Worm (Caenorhabditis elegans) whole organism, young adult: Measurements from ENCODE around the gene T28D6.7.

Source experiments
- Y56A3A.18 ChIP-seq: fragments of 200-800 bp; sonication (Bioruptor generic); IDR thresholded peaks from 2 replicates; pipeline ENCODE4 v1.3.6; 2022; ENCODE audit warnings: missing genetic modification reagents, missing genetic modification characterization, missing compliant biosample characterization
- aptf-3 ChIP-seq: fragments of 200-800 bp; sonication (Bioruptor generic); IDR thresholded peaks from 2 replicates; pipeline ENCODE4 v1.3.6; 2022; ENCODE audit warnings: missing genetic modification characterization, missing compliant biosample characterization
- bed-2 ChIP-seq: fragments of 200-800 bp; sonication (Bioruptor generic); IDR thresholded peaks from 2 replicates; pipeline ENCODE4 v1.3.6; 2022; ENCODE audit warnings: missing genetic modification reagents, missing genetic modification characterization, missing compliant biosample characterization
- cebp-2 ChIP-seq: fragments of 200-800 bp; sonication (Bioruptor generic); IDR thresholded peaks from 2 replicates; pipeline ENCODE4 v1.3.6; 2022; ENCODE audit warnings: missing genetic modification characterization, missing compliant biosample characterization
- nfya-1 ChIP-seq: sonication (generic microtip); optimal IDR thresholded peaks from 2 replicates; lab custom pipeline; 2017; ENCODE audit warnings: antibody characterized with exemption, missing compliant biosample characterization, missing genetic modification characterization, borderline replicate concordance; ENCODE audit not compliant: insufficient read depth
- pbrm-1 ChIP-seq: fragments of 200-800 bp; sonication (Bioruptor generic); IDR thresholded peaks from 2 replicates; pipeline ENCODE4 v1.3.6; 2022; ENCODE audit warnings: missing genetic modification reagents, missing genetic modification characterization, missing compliant biosample characterization
- unc-62 ChIP-seq: fragments of 150-350 bp; optimal IDR thresholded peaks from 2 replicates; lab custom pipeline; 2014; ENCODE audit warnings: missing biosample characterization, missing genetic modification reagents, missing genetic modification characterization

- no peak for TF ChIP-seq Y56A3A.18
- no peak for TF ChIP-seq aptf-3 (GFP tag; lab: Robert Waterston, UW)
- TF ChIP-seq unc-62, result no peak
- TF ChIP-seq nfya-1 (tag; lab: Kevin White, UChicago), result no peak
- TF ChIP-seq pbrm-1 (GFP tag; lab: Robert Waterston, UW), result no peak
- TF ChIP-seq bed-2 (GFP tag; lab: Robert Waterston, UW), result no peak
- no peak for TF ChIP-seq cebp-2 (GFP tag; lab: Robert Waterston, UW)
Observed at ce11 chrIII:11337627-11338026, 8.7 kb downstream of the T28D6.7 start.
